Worm (Caenorhabditis elegans) whole organism, late embryonic: ENCODE data around the gene sri-57.

Source experiments
- fkh-10 ChIP-seq: fragments of 150-350 bp; optimal IDR thresholded peaks from 2 replicates; lab custom pipeline; 2014; ENCODE audit warnings: missing biosample characterization, missing genetic modification reagents, missing genetic modification characterization
- sox-4 ChIP-seq: sonication (generic microtip); optimal IDR thresholded peaks from 2 replicates; lab custom pipeline; 2017; ENCODE audit warnings: mild to moderate bottlenecking, missing genetic modification characterization, inconsistent platforms, missing compliant biosample characterization
- unc-55 ChIP-seq: sonication (generic microtip); optimal IDR thresholded peaks from 2 replicates; lab custom pipeline; 2017; ENCODE audit warnings: missing biosample characterization, missing genetic modification reagents, missing genetic modification characterization

ce11 chrII:2656606-2657005 is 15.6 kb downstream of the sri-57 start, which contains the start of gene sri-47:
- TF ChIP-seq unc-55 (no peak), sox-4 (tag; lab: Kevin White, UChicago) (no peak), fkh-10 (no peak)
